Fruit fly (Drosophila melanogaster) whole organism, embryonic: ENCODE measurements around the gene CG31542.
A peak's percentile ranks its signal among the peaks of the same experiment; 100 is the strongest.

Experiments used
- Abd-B ChIP-seq: fragments of 200-800 bp; sonication (Bioruptor generic); optimal IDR thresholded peaks from 2 replicates; lab custom pipeline; 2018; ENCODE audit warnings: missing biosample characterization, mild to moderate bottlenecking, missing genetic modification characterization, moderate library complexity
- Aef1 ChIP-seq: fragments of 200-800 bp; sonication (Bioruptor generic); IDR thresholded peaks from 3 replicates; pipeline ENCODE4 v1.3.6; 2022; ENCODE audit warnings: missing biosample characterization, missing genetic modification characterization
- Bteb2 ChIP-seq: fragments of 200-800 bp; sonication (Bioruptor generic); optimal IDR thresholded peaks from 2 replicates; lab custom pipeline; 2016; ENCODE audit warnings: missing biosample characterization, missing genetic modification characterization
- CG10366 ChIP-seq: fragments of 200-800 bp; sonication (Bioruptor generic); IDR thresholded peaks from 2 replicates; pipeline ENCODE4 v1.3.6; 2022; ENCODE audit warnings: missing biosample characterization, missing genetic modification characterization
- CG14014 ChIP-seq: fragments of 200-800 bp; sonication (Bioruptor generic); IDR thresholded peaks from 2 replicates; pipeline ENCODE4 v1.3.6; 2022; ENCODE audit warnings: missing biosample characterization, missing genetic modification characterization
- CG15479 ChIP-seq: fragments of 200-800 bp; sonication (Bioruptor generic); optimal IDR thresholded peaks from 3 replicates; lab custom pipeline; 2019; ENCODE audit warnings: missing biosample characterization, mild to moderate bottlenecking, missing genetic modification characterization, moderate library complexity
- CG15514 ChIP-seq: fragments of 200-800 bp; sonication (Bioruptor generic); optimal IDR thresholded peaks from 3 replicates; lab custom pipeline; 2017; ENCODE audit warnings: missing biosample characterization, missing genetic modification characterization, mild to moderate bottlenecking, moderate library complexity, missing genetic modification reagents
- CG17612 ChIP-seq: fragments of 200-800 bp; sonication (Bioruptor generic); IDR thresholded peaks from 2 replicates; pipeline ENCODE4 v1.3.6; 2022; ENCODE audit warnings: missing biosample characterization, missing genetic modification characterization
- CG31224 ChIP-seq: fragments of 200-800 bp; sonication (Bioruptor generic); IDR thresholded peaks from 2 replicates; pipeline ENCODE4 v1.3.6; 2022; ENCODE audit warnings: missing biosample characterization, missing genetic modification characterization
- CG33213 ChIP-seq: fragments of 200-800 bp; sonication (Bioruptor generic); optimal IDR thresholded peaks from 3 replicates; lab custom pipeline; 2016; ENCODE audit warnings: missing biosample characterization, missing genetic modification characterization
- CG34376 ChIP-seq: fragments of 200-800 bp; sonication (Bioruptor generic); optimal IDR thresholded peaks from 2 replicates; lab custom pipeline; 2018; ENCODE audit warnings: missing biosample characterization, mild to moderate bottlenecking, missing genetic modification characterization
- CG4730 ChIP-seq: fragments of 200-800 bp; sonication (Bioruptor generic); IDR thresholded peaks from 2 replicates; pipeline ENCODE4 v1.3.6; 2022; ENCODE audit warnings: missing biosample characterization, missing genetic modification characterization
- CG6654 ChIP-seq: fragments of 200-800 bp; sonication (Bioruptor generic); optimal IDR thresholded peaks from 2 replicates; lab custom pipeline; 2017; ENCODE audit warnings: missing biosample characterization, mild to moderate bottlenecking, missing genetic modification characterization
- CG7745 ChIP-seq: fragments of 200-800 bp; sonication (Bioruptor generic); optimal IDR thresholded peaks from 2 replicates; lab custom pipeline; 2018; ENCODE audit warnings: missing biosample characterization, mild to moderate bottlenecking, missing genetic modification characterization, moderate library complexity
- CG8478 ChIP-seq: fragments of >200 bp; optimal IDR thresholded peaks from 2 replicates; lab custom pipeline; 2018
- CG8765 ChIP-seq: fragments of 200-800 bp; sonication (Bioruptor generic); IDR thresholded peaks from 2 replicates; pipeline ENCODE4 v1.3.6; 2022; ENCODE audit warnings: missing biosample characterization, missing genetic modification characterization
- CG9437 ChIP-seq: fragments of 200-800 bp; sonication (Bioruptor generic); optimal IDR thresholded peaks from 2 replicates; lab custom pipeline; 2018; ENCODE audit warnings: missing biosample characterization, mild to moderate bottlenecking, missing genetic modification characterization
- Camta ChIP-seq: fragments of 200-800 bp; sonication (Bioruptor generic); optimal IDR thresholded peaks from 2 replicates; lab custom pipeline; 2016; ENCODE audit warnings: missing biosample characterization, missing genetic modification characterization
- CoRest ChIP-seq: fragments of 200-800 bp; sonication (Bioruptor generic); optimal IDR thresholded peaks from 3 replicates; lab custom pipeline; 2018; ENCODE audit warnings: missing biosample characterization, mild to moderate bottlenecking, missing genetic modification characterization, moderate library complexity
- D ChIP-seq, 2 experiments: fragments of 200-800 bp in 1 of 2; fragments of >200 bp in 1 of 2; sonication (Bioruptor generic) in 1 of 2; optimal IDR thresholded peaks; 2 replicates in 1 of 2; 3 replicates in 1 of 2; lab custom pipeline; 2017; ENCODE audit warnings: mild to moderate bottlenecking in 1 of 2, missing biosample characterization in 1 of 2, missing genetic modification characterization in 1 of 2, missing genetic modification reagents in 1 of 2
- Dip2 ChIP-seq: fragments of 200-800 bp; sonication (Bioruptor generic); IDR thresholded peaks from 2 replicates; pipeline ENCODE4 v1.3.6; 2022; ENCODE audit warnings: missing biosample characterization, missing genetic modification characterization
- Eip74EF ChIP-seq, 2 experiments: fragments of 200-800 bp in 1 of 2; fragments of >200 bp in 1 of 2; sonication (Bioruptor generic) in 1 of 2; optimal IDR thresholded peaks; 2 replicates each; lab custom pipeline; 2017 to 2019; ENCODE audit warnings: missing biosample characterization in 2 of 2, missing genetic modification characterization in 2 of 2, mild to moderate bottlenecking in 1 of 2, moderate library complexity in 1 of 2
- Gsc ChIP-seq: fragments of 200-800 bp; sonication (Bioruptor generic); IDR thresholded peaks from 2 replicates; pipeline ENCODE4 v1.3.6; 2022; ENCODE audit warnings: missing biosample characterization, missing genetic modification characterization
- Gug ChIP-seq: fragments of 200-800 bp; sonication (Bioruptor generic); IDR thresholded peaks from 4 replicates; pipeline ENCODE4 v1.3.6; 2022; ENCODE audit warnings: missing biosample characterization, missing genetic modification characterization
- Spps ChIP-seq: fragments of 200-800 bp; sonication (Bioruptor generic); optimal IDR thresholded peaks from 2 replicates; lab custom pipeline; 2018; ENCODE audit warnings: missing biosample characterization, mild to moderate bottlenecking, missing genetic modification characterization
- Trl ChIP-seq, 3 experiments: fragments of >200 bp in 2 of 3; fragments of 200-800 bp in 1 of 3; sonication (Bioruptor generic) in 1 of 3; optimal IDR thresholded peaks; 2 replicates in 1 of 3; 3 replicates in 2 of 3; lab custom pipeline; 2016 to 2017; ENCODE audit warnings: missing biosample characterization in 1 of 3, missing genetic modification characterization in 1 of 3
- bsh ChIP-seq, 2 experiments: fragments of 200-800 bp; sonication (Bioruptor generic); optimal IDR thresholded peaks; 2 replicates each; lab custom pipeline; 2017 to 2018; ENCODE audit warnings: mild to moderate bottlenecking in 2 of 2, missing biosample characterization in 2 of 2, missing genetic modification characterization in 2 of 2, moderate library complexity in 1 of 2
- chn ChIP-seq: fragments of 200-800 bp; sonication (Bioruptor generic); optimal IDR thresholded peaks from 2 replicates; lab custom pipeline; 2016; ENCODE audit warnings: missing biosample characterization, missing genetic modification characterization
- ci ChIP-seq: fragments of 200-800 bp; sonication (Bioruptor generic); IDR thresholded peaks from 3 replicates; pipeline ENCODE4 v1.3.6; 2022; ENCODE audit warnings: missing biosample characterization, missing genetic modification characterization
- croc ChIP-seq: fragments of 200-800 bp; sonication (Bioruptor generic); conservative IDR thresholded peaks from 3 replicates; pipeline ENCODE4 v1.3.6; 2022; ENCODE audit warnings: missing biosample characterization, missing genetic modification characterization
- dati ChIP-seq: fragments of 200-800 bp; sonication (Bioruptor generic); IDR thresholded peaks from 2 replicates; pipeline ENCODE4 v1.3.6; 2022; ENCODE audit warnings: missing biosample characterization, missing genetic modification characterization
- dmrt99B ChIP-seq: fragments of 200-800 bp; sonication (Bioruptor generic); optimal IDR thresholded peaks from 2 replicates; lab custom pipeline; 2018; ENCODE audit warnings: missing biosample characterization, mild to moderate bottlenecking, missing genetic modification characterization, moderate library complexity
- dpn ChIP-seq, 2 experiments: fragments of 200-800 bp; sonication (Bioruptor generic); optimal IDR thresholded peaks; 3 replicates each; lab custom pipeline; 2016; ENCODE audit warnings: missing biosample characterization in 2 of 2, missing genetic modification characterization in 2 of 2
- ems ChIP-seq: fragments of 200-800 bp; sonication (Bioruptor generic); optimal IDR thresholded peaks from 3 replicates; lab custom pipeline; 2016; ENCODE audit warnings: missing biosample characterization, missing genetic modification characterization
- eve ChIP-seq, 2 experiments: fragments of >200 bp; optimal IDR thresholded peaks; 2 replicates each; lab custom pipeline; 2017; ENCODE audit warnings: missing biosample characterization in 2 of 2, missing genetic modification characterization in 2 of 2
- fd102C ChIP-seq: fragments of 200-800 bp; sonication (Bioruptor generic); optimal IDR thresholded peaks from 2 replicates; lab custom pipeline; 2018; ENCODE audit warnings: missing biosample characterization, mild to moderate bottlenecking, missing genetic modification characterization, moderate library complexity
- grn ChIP-seq: fragments of 200-800 bp; sonication (Bioruptor generic); optimal IDR thresholded peaks from 3 replicates; lab custom pipeline; 2017; ENCODE audit warnings: missing biosample characterization, missing genetic modification characterization
- gro ChIP-seq: fragments of 200-800 bp; sonication (Bioruptor generic); optimal IDR thresholded peaks from 2 replicates; lab custom pipeline; 2016; ENCODE audit warnings: missing biosample characterization, missing genetic modification characterization
- gsb ChIP-seq: fragments of 200-800 bp; sonication (Bioruptor generic); IDR thresholded peaks from 2 replicates; pipeline ENCODE4 v1.3.6; 2022; ENCODE audit warnings: missing biosample characterization, missing genetic modification characterization
- insv ChIP-seq, 2 experiments: fragments of 200-800 bp; sonication (Bioruptor generic); optimal IDR thresholded peaks; 3 replicates each; lab custom pipeline; 2016 to 2018; ENCODE audit warnings: missing biosample characterization in 2 of 2, missing genetic modification characterization in 2 of 2
- ken ChIP-seq: fragments of 200-800 bp; sonication (Bioruptor generic); IDR thresholded peaks from 3 replicates; pipeline ENCODE4 v1.3.6; 2022; ENCODE audit warnings: missing biosample characterization, missing genetic modification characterization
- kni ChIP-seq: fragments of 200-800 bp; sonication (Bioruptor generic); optimal IDR thresholded peaks from 3 replicates; lab custom pipeline; 2017; ENCODE audit warnings: mild to moderate bottlenecking, missing biosample characterization, missing genetic modification reagents, missing genetic modification characterization
- mld ChIP-seq: fragments of 200-800 bp; sonication (Bioruptor generic); IDR thresholded peaks from 3 replicates; pipeline ENCODE4 v1.3.6; 2022; ENCODE audit warnings: missing biosample characterization, missing genetic modification characterization; ENCODE audit not compliant: partially characterized antibody
- pfk ChIP-seq: fragments of 200-800 bp; sonication (Bioruptor generic); optimal IDR thresholded peaks from 2 replicates; lab custom pipeline; 2018; ENCODE audit warnings: missing biosample characterization, mild to moderate bottlenecking, missing genetic modification characterization, moderate library complexity
- ranshi ChIP-seq: fragments of 200-800 bp; sonication (Bioruptor generic); IDR thresholded peaks from 2 replicates; pipeline ENCODE4 v1.3.6; 2022; ENCODE audit warnings: missing biosample characterization, missing genetic modification characterization
- salm ChIP-seq: fragments of 200-800 bp; sonication (Bioruptor generic); optimal IDR thresholded peaks from 2 replicates; lab custom pipeline; 2018; ENCODE audit warnings: missing biosample characterization, mild to moderate bottlenecking, missing genetic modification characterization
- sens ChIP-seq: fragments of 200-800 bp; sonication (Bioruptor generic); peaks from one replicate; lab custom pipeline; 2016; ENCODE audit warnings: missing biosample characterization, missing genetic modification characterization
- slp2 ChIP-seq: fragments of 200-800 bp; sonication (Bioruptor generic); optimal IDR thresholded peaks from 2 replicates; lab custom pipeline; 2016; ENCODE audit warnings: missing biosample characterization, missing genetic modification characterization
- tio ChIP-seq: fragments of 200-800 bp; sonication (Bioruptor generic); optimal IDR thresholded peaks from 2 replicates; lab custom pipeline; 2017; ENCODE audit warnings: missing biosample characterization, missing genetic modification characterization, inconsistent platforms
- z ChIP-seq: fragments of 200-800 bp; sonication (Bioruptor generic); IDR thresholded peaks from 3 replicates; pipeline ENCODE4 v1.3.6; 2022; ENCODE audit warnings: missing biosample characterization, missing genetic modification characterization

The CG31542 gene

dm6 chr3R:5368170-5368781 lies 1.1 kb upstream of the CG31542 start, which contains the start of gene Cerk (continued):
- TF ChIP-seq Spps (no peak), Gsc (no peak), CG15479 (GFP tag; lab: Kevin White, UChicago) (no peak), Camta (GFP tag; lab: Kevin White, UChicago) (peak; percentile 17), chn (GFP tag; lab: Kevin White, UChicago) (peak; percentile 69), CG9437 (GFP tag; lab: Kevin White, UChicago) (no peak), kni (GFP tag; lab: Kevin White, UChicago) (no peak), CG14014 (GFP tag; lab: Robert Waterston, UW) (no peak; the same call in 1 of the 2 replicates), CG15514 (peak; percentile 75), CG10366 (GFP tag; lab: Robert Waterston, UW) (peak; percentile 34; the same call in 1 of the 2 replicates), CG8478 (lab: Kevin White, UChicago) (no peak), insv (GFP tag; optimal IDR thresholded peaks at IDR 0.05; lab: Kevin White, UChicago) (no peak), pfk (GFP tag; lab: Kevin White, UChicago) (no peak), ken (GFP tag; lab: Robert Waterston, UW) (peak; percentile 13; the same call in 1 of the 3 replicates), eve (GFP tag; optimal IDR thresholded peaks at IDR 0.05; lab: Kevin White, UChicago) (no peak), Dip2 (GFP tag; lab: Robert Waterston, UW) (no peak), CG31224 (GFP tag; lab: Robert Waterston, UW) (no peak), mld (GFP tag; lab: Robert Waterston, UW) (0 out of 3 replicates have a peak, but pooled peaks have one; percentile 10), CG7745 (tag; lab: Kevin White, UChicago) (no peak), D (optimal IDR thresholded peaks at IDR 0.05; lab: Kevin White, UChicago) (no peak), D (GFP tag; optimal IDR thresholded peaks at IDR 0.05; lab: Kevin White, UChicago) (no peak), bsh (GFP tag; optimal IDR thresholded peaks at IDR 0.05; lab: Kevin White, UChicago) (peak in 1 of 2 experiments; percentile 10), dati (GFP tag; lab: Robert Waterston, UW) (no peak), slp2 (GFP tag; lab: Kevin White, UChicago) (no peak), tio (GFP tag; lab: Kevin White, UChicago) (no peak), ems (peak; percentile 24), salm (tag; lab: Kevin White, UChicago) (peak; percentile 22), gsb (GFP tag; lab: Robert Waterston, UW) (no peak), dmrt99B (tag; lab: Kevin White, UChicago) (no peak), CG6654 (GFP tag; lab: Kevin White, UChicago) (peak; percentile 41), fd102C (GFP tag; lab: Kevin White, UChicago) (no peak), CG4730 (GFP tag; lab: Robert Waterston, UW) (no peak), Trl (optimal IDR thresholded peaks at IDR 0.05; lab: Kevin White, UChicago) (no peak), Trl (GFP tag; optimal IDR thresholded peaks at IDR 0.05; lab: Kevin White, UChicago) (peak; percentile 57), Aef1 (0 out of 3 replicates have a peak, but pooled peaks have one; percentile 12), ranshi (GFP tag; lab: Robert Waterston, UW) (0 out of 2 replicates have a peak, but pooled peaks have one; percentile 10), Bteb2 (no peak), grn (no peak), CG17612 (GFP tag; lab: Robert Waterston, UW) (no peak), CG33213 (peak; percentile 73), z (GFP tag; lab: Robert Waterston, UW) (no peak), sens (GFP tag; lab: Kevin White, UChicago) (peak; percentile 88), croc (no peak), CG8765 (GFP tag; lab: Robert Waterston, UW) (no peak), Eip74EF (GFP tag; optimal IDR thresholded peaks at IDR 0.05; lab: Kevin White, UChicago) (peak in 1 of 2 experiments; percentile 66), gro (GFP tag; lab: Kevin White, UChicago) (peak; percentile 38), Gug (no peak), CoRest (tag; lab: Kevin White, UChicago) (peak; percentile 62), dpn (GFP tag; optimal IDR thresholded peaks at IDR 0.05; lab: Kevin White, UChicago) (peak; percentile 47 to 67), CG34376 (GFP tag; lab: Kevin White, UChicago) (no peak), Abd-B (no peak), ci (GFP tag; lab: Robert Waterston, UW) (peak; percentile 81)
